Fruit fly (Drosophila melanogaster) whole organism, wandering third instar larva: ENCODE measurements around the gene Chd64.

Experiments used
- Abd-B ChIP-seq: fragments of >200 bp; optimal IDR thresholded peaks from 2 replicates; lab custom pipeline; 2017; ENCODE audit warnings: missing biosample characterization, missing genetic modification characterization
- Hr83 ChIP-seq: fragments of 200-300 bp; sonication (Bioruptor generic); optimal IDR thresholded peaks from 2 replicates; lab custom pipeline; 2016; ENCODE audit warnings: missing biosample characterization, mild to moderate bottlenecking, missing genetic modification characterization, moderate library complexity; ENCODE audit not compliant: poor library complexity, severe bottlenecking
- OdsH ChIP-seq: fragments of 200-800 bp; sonication (Bioruptor generic); optimal IDR thresholded peaks from 2 replicates; lab custom pipeline; 2016; ENCODE audit warnings: missing biosample characterization, mild to moderate bottlenecking, missing genetic modification characterization
- dl ChIP-seq, 2 experiments: fragments of 175-275, 200-275 bp in 1 of 2; fragments of 200-275 bp in 1 of 2; sonication (Bioruptor generic); optimal IDR thresholded peaks; lab custom pipeline; 2018; ENCODE audit warnings: mild to moderate bottlenecking in 2 of 2, missing biosample characterization in 2 of 2, missing genetic modification characterization in 2 of 2, moderate library complexity in 2 of 2; ENCODE audit not compliant: partially characterized antibody in 2 of 2, insufficient read depth in 1 of 2
- psq ChIP-seq: fragments of 200-800 bp; sonication (Bioruptor generic); optimal IDR thresholded peaks from 3 replicates; lab custom pipeline; 2017; ENCODE audit warnings: missing biosample characterization, mild to moderate bottlenecking, missing genetic modification characterization, moderate library complexity
- rgr ChIP-seq: fragments of 200-800 bp; sonication (Bioruptor generic); optimal IDR thresholded peaks from 3 replicates; lab custom pipeline; 2016; ENCODE audit warnings: missing biosample characterization, mild to moderate bottlenecking, missing genetic modification characterization
- sv ChIP-seq: fragments of 200-800 bp; sonication (Bioruptor generic); optimal IDR thresholded peaks from 3 replicates; lab custom pipeline; 2016; ENCODE audit warnings: missing biosample characterization, missing genetic modification characterization
- tai ChIP-seq: sonication (Bioruptor generic); optimal IDR thresholded peaks from 2 replicates; lab custom pipeline; 2016; ENCODE audit warnings: missing biosample characterization, missing genetic modification characterization
- usp ChIP-seq: fragments of >200 bp; optimal IDR thresholded peaks from 2 replicates; lab custom pipeline; 2017; ENCODE audit warnings: missing biosample characterization, missing genetic modification characterization

dm6 chr3L:4142064-4142463 is 19.9 kb upstream of the Chd64 start, which contains the start of gene CG32260:
- TF ChIP-seq psq (GFP tag; lab: Kevin White, UChicago) = no peak
- TF ChIP-seq usp (GFP tag; lab: Kevin White, UChicago) = no peak
- no peak for TF ChIP-seq sv (GFP tag; lab: Kevin White, UChicago)
- no peak for TF ChIP-seq OdsH (GFP tag; lab: Kevin White, UChicago)
- TF ChIP-seq dl (GFP tag; optimal IDR thresholded peaks at IDR 0.05; lab: Kevin White, UChicago; ENCODE audit: insufficient read depth in 1 of 2, partially characterized antibody in 2 of 2) = no peak
- TF ChIP-seq Hr83 (GFP tag; lab: Kevin White, UChicago) = no peak
- TF ChIP-seq rgr (GFP tag; lab: Kevin White, UChicago) = no peak
- no peak for TF ChIP-seq Abd-B (GFP tag; lab: Kevin White, UChicago)
- TF ChIP-seq tai (GFP tag; lab: Kevin White, UChicago) = no peak
